Worm (Caenorhabditis elegans): ENCODE results near the gene srh-37.

DNA sequence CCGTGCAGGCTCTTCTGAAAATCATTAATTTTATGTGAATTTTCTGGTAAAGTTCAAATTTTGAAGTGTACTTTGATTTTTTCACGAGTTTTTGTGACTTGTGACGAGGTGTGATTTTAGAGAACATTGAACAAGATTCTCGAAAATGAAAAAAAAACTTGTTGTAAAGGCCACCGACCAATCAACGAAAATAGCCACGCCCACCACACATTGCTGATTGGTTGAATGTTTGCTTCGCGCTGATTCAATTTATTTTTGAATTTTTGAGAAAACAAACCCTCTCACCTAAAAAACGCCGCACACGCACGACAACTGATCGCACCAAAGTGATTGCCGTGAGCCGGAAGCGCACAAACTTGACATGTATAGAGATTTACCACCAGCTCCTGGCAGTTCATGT, 29.5 kb downstream of the srh-37 start:
- TF ChIP-seq tbx-2 (tag; optimal IDR thresholded peaks at IDR 0.05) (no peak), unc-130 (tag; optimal IDR thresholded peaks at IDR 0.05) (no peak), unc-62 (GFP tag; optimal IDR thresholded peaks at IDR 0.05) (no peak), blmp-1 (tag; optimal IDR thresholded peaks at IDR 0.05) (no peak), C04F5.9 (tag; optimal IDR thresholded peaks at IDR 0.05) (no peak), zip-4 (GFP tag; optimal IDR thresholded peaks at IDR 0.05) (no peak), ets-5 (GFP tag; IDR thresholded peaks at IDR 0.05) (no peak)

Measured in whole organism, L1 larva.